Worm (Caenorhabditis elegans) whole organism, L2 larva: ENCODE measurements around the gene cyp-13A11.

Source experiments
- C34F6.9 ChIP-seq: fragments of 150-350 bp; optimal IDR thresholded peaks from 2 replicates; lab custom pipeline; 2014; ENCODE audit warnings: missing biosample characterization, missing genetic modification characterization
- ZK546.5 ChIP-seq: sonication (generic microtip); optimal IDR thresholded peaks from 2 replicates; lab custom pipeline; 2017; ENCODE audit warnings: missing biosample characterization, missing genetic modification characterization
- alr-1 ChIP-seq: fragments of 150-350 bp; optimal IDR thresholded peaks from 2 replicates; lab custom pipeline; 2014; ENCODE audit warnings: missing biosample characterization, missing genetic modification characterization
- ceh-82 ChIP-seq: fragments of 150-350 bp; optimal IDR thresholded peaks from 2 replicates; lab custom pipeline; 2014; ENCODE audit warnings: missing biosample characterization, missing genetic modification characterization
- dmd-4 ChIP-seq: sonication (generic microtip); optimal IDR thresholded peaks from 2 replicates; lab custom pipeline; 2017; ENCODE audit warnings: missing biosample characterization, missing genetic modification characterization
- egl-27 ChIP-seq: sonication (generic microtip); optimal IDR thresholded peaks from 3 replicates; lab custom pipeline; 2017; ENCODE audit warnings: missing biosample characterization, missing genetic modification reagents, missing genetic modification characterization
- lsy-2 ChIP-seq, 2 experiments: fragments of 150-350 bp in 1 of 2; sonication (generic microtip) in 1 of 2; optimal IDR thresholded peaks; 2 replicates each; lab custom pipeline; 2014 to 2017; ENCODE audit warnings: missing biosample characterization in 2 of 2, missing genetic modification characterization in 2 of 2
- mbf-1 ChIP-seq: sonication (generic microtip); optimal IDR thresholded peaks from 2 replicates; lab custom pipeline; 2017; ENCODE audit warnings: missing biosample characterization, missing genetic modification characterization
- peb-1 ChIP-seq: fragments of 150-350 bp; optimal IDR thresholded peaks from 2 replicates; lab custom pipeline; 2014; ENCODE audit warnings: missing biosample characterization, missing genetic modification characterization
- snpc-4 ChIP-seq: fragments of 150-350 bp; optimal IDR thresholded peaks from 2 replicates; lab custom pipeline; 2014; ENCODE audit warnings: missing biosample characterization, missing genetic modification characterization
- unc-55 ChIP-seq: fragments of 150-350 bp; sonication (generic microtip); optimal IDR thresholded peaks from 3 replicates; lab custom pipeline; 2014; ENCODE audit warnings: missing biosample characterization, missing genetic modification reagents, missing genetic modification characterization
- unc-62 ChIP-seq: fragments of 150-350 bp; optimal IDR thresholded peaks from 2 replicates; lab custom pipeline; 2014; ENCODE audit warnings: missing biosample characterization, missing genetic modification reagents, missing genetic modification characterization
- ztf-11 ChIP-seq: sonication (generic microtip); optimal IDR thresholded peaks from 2 replicates; lab custom pipeline; 2017; ENCODE audit warnings: missing biosample characterization, missing genetic modification characterization

ce11 chrIII:13065694-13066093 lies 44.9 kb downstream of the cyp-13A11 start:
- TF ChIP-seq peb-1 (tag; lab: Kevin White, UChicago): no peak
- no peak for TF ChIP-seq ceh-82 (tag; lab: Kevin White, UChicago)
- TF ChIP-seq egl-27 (tag; lab: Kevin White, UChicago): no peak
- no peak for TF ChIP-seq lsy-2 (tag; optimal IDR thresholded peaks at IDR 0.05; lab: Kevin White, UChicago)
- TF ChIP-seq unc-62 (GFP tag; lab: Kevin White, UChicago): no peak
- no peak for TF ChIP-seq dmd-4
- no peak for TF ChIP-seq unc-55
- no peak for TF ChIP-seq ztf-11 (tag; lab: Kevin White, UChicago)
- TF ChIP-seq C34F6.9 (tag; lab: Kevin White, UChicago): no peak
- TF ChIP-seq alr-1 (tag; lab: Kevin White, UChicago): no peak
- no peak for TF ChIP-seq mbf-1 (tag; lab: Kevin White, UChicago)
- TF ChIP-seq ZK546.5: no peak
- no peak for TF ChIP-seq snpc-4
